Worm (Caenorhabditis elegans): ENCODE measurements around the gene glb-25.

ce11 chrV:1989220-1989619 lies 51.2 kb downstream of the glb-25 start:
- TF ChIP-seq hmbx-1 (tag; optimal IDR thresholded peaks at IDR 0.05) = no peak
- no peak for TF ChIP-seq flt-1 (GFP tag; IDR thresholded peaks at IDR 0.05)
- TF ChIP-seq hmg-4 (GFP tag; optimal IDR thresholded peaks at IDR 0.05) = no peak
- no peak for TF ChIP-seq B0310.2 (tag; optimal IDR thresholded peaks at IDR 0.05)

Measured in whole organism, early embryonic.